Fruit fly (Drosophila melanogaster) whole organism, adult: Measurements from ENCODE around the gene CG9518.

Experiments used
- CG11617 ChIP-seq: fragments of 200-800 bp; sonication (Bioruptor generic); optimal IDR thresholded peaks from 2 replicates; lab custom pipeline; 2017; ENCODE audit warnings: mild to moderate bottlenecking, missing biosample characterization, missing genetic modification reagents, missing genetic modification characterization
- CG12768 ChIP-seq: fragments of 200-800 bp; sonication (Bioruptor generic); optimal IDR thresholded peaks from 2 replicates; lab custom pipeline; 2017; ENCODE audit warnings: missing biosample characterization, missing genetic modification characterization, mild to moderate bottlenecking, moderate library complexity, missing genetic modification reagents
- CG14711 ChIP-seq: fragments of 200-800 bp; sonication (Bioruptor generic); optimal IDR thresholded peaks from 2 replicates; lab custom pipeline; 2018; ENCODE audit warnings: missing biosample characterization, mild to moderate bottlenecking, missing genetic modification characterization, moderate library complexity
- CG1620 ChIP-seq: fragments of 200-800 bp; sonication (Bioruptor generic); optimal IDR thresholded peaks from 2 replicates; lab custom pipeline; 2016; ENCODE audit warnings: missing biosample characterization, missing genetic modification characterization
- CG33017 ChIP-seq: fragments of 200-800 bp; sonication (Bioruptor generic); optimal IDR thresholded peaks from 2 replicates; lab custom pipeline; 2018; ENCODE audit warnings: missing biosample characterization, mild to moderate bottlenecking, missing genetic modification characterization, moderate library complexity
- CG5204 ChIP-seq: fragments of 200-800 bp; sonication (Bioruptor generic); optimal IDR thresholded peaks from 2 replicates; lab custom pipeline; 2016; ENCODE audit warnings: missing biosample characterization, missing genetic modification characterization
- CG7045 ChIP-seq: fragments of 200-800 bp; sonication (Bioruptor generic); optimal IDR thresholded peaks from 2 replicates; lab custom pipeline; 2017; ENCODE audit warnings: missing biosample characterization, mild to moderate bottlenecking, missing genetic modification characterization
- CG7101 ChIP-seq: fragments of 200-800 bp; sonication (Bioruptor generic); optimal IDR thresholded peaks from 2 replicates; lab custom pipeline; 2018; ENCODE audit warnings: missing biosample characterization, mild to moderate bottlenecking, missing genetic modification characterization, moderate library complexity
- Clk ChIP-seq: fragments of 200-800 bp; sonication (Bioruptor generic); optimal IDR thresholded peaks from 2 replicates; lab custom pipeline; 2017; ENCODE audit warnings: missing biosample characterization, missing genetic modification characterization
- Crg-1 ChIP-seq: fragments of 200-800 bp; sonication (Bioruptor generic); optimal IDR thresholded peaks from 2 replicates; lab custom pipeline; 2016; ENCODE audit warnings: missing biosample characterization, missing genetic modification characterization
- Hr96 ChIP-seq: fragments of 200-800 bp; sonication (Bioruptor generic); optimal IDR thresholded peaks from 2 replicates; lab custom pipeline; 2016; ENCODE audit warnings: missing biosample characterization, missing genetic modification characterization
- Mnt ChIP-seq: fragments of 200-800 bp; sonication (Bioruptor generic); optimal IDR thresholded peaks from 2 replicates; lab custom pipeline; 2016; ENCODE audit warnings: missing biosample characterization, mild to moderate bottlenecking, missing genetic modification characterization
- bab1 ChIP-seq: fragments of 200-800 bp; sonication (Bioruptor generic); optimal IDR thresholded peaks from 3 replicates; lab custom pipeline; 2019; ENCODE audit warnings: missing biosample characterization, mild to moderate bottlenecking, missing genetic modification characterization, moderate library complexity
- cic ChIP-seq: fragments of 200-800 bp; sonication (Bioruptor generic); optimal IDR thresholded peaks from 2 replicates; lab custom pipeline; 2017; ENCODE audit warnings: missing biosample characterization, mild to moderate bottlenecking, missing genetic modification characterization, moderate library complexity
- cnc ChIP-seq, 2 experiments: fragments of >200 bp; optimal IDR thresholded peaks; 2 replicates each; lab custom pipeline; 2017
- kay ChIP-seq: fragments of 200-800 bp; sonication (Bioruptor generic); peaks from one replicate; lab custom pipeline; 2016; ENCODE audit warnings: missing biosample characterization, missing genetic modification characterization, borderline replicate concordance
- ovo ChIP-seq: fragments of 200-800 bp; sonication (Bioruptor generic); optimal IDR thresholded peaks from 2 replicates; lab custom pipeline; 2016; ENCODE audit warnings: missing biosample characterization, missing genetic modification characterization
- pad ChIP-seq: fragments of 200-800 bp; sonication (Bioruptor generic); optimal IDR thresholded peaks from 3 replicates; lab custom pipeline; 2017; ENCODE audit warnings: missing biosample characterization, missing genetic modification characterization, mild to moderate bottlenecking, moderate library complexity, missing genetic modification reagents
- tj ChIP-seq: fragments of 200-800 bp; sonication (Bioruptor generic); optimal IDR thresholded peaks from 3 replicates; lab custom pipeline; 2017; ENCODE audit warnings: missing biosample characterization, mild to moderate bottlenecking, missing genetic modification characterization, moderate library complexity
- toe ChIP-seq: fragments of 200-800 bp; sonication (Bioruptor generic); optimal IDR thresholded peaks from 2 replicates; lab custom pipeline; 2016; ENCODE audit warnings: missing biosample characterization, missing genetic modification characterization

The CG9518 gene

DNA sequence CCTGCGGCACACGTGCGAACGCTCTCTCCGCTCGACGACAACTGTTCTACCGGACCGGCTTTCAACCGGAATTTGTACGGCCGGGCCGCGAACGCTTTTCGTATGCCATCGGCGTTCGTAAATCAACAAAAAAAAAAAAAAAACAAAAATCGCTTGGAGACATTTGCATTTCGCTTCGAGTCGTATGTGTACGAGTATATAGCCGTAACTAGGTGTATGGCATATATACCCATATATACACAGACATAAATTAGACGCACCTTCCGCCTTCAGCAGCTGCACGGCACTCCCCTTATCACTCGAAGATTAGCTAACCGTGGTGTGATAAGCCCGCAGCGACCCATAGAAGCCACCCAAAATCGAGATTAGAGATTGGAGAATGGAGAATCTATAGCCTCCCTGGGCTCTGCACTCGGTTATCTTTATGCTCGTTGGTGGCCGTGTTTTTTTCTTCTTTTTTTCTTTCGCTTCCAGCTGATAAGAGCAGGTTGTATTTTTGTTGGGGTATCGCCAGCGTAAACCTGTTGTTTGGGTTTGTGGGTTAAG, 34.6 kb upstream of the CG9518 start, which contains the start of gene CG9512:
CG9512 (minus strand) TSS at position 51 of the 546 bp plus-strand sequence.
- TF ChIP-seq cnc (optimal IDR thresholded peaks at IDR 0.05; lab: Kevin White, UChicago): no peak
- no peak for TF ChIP-seq CG1620 (GFP tag; lab: Kevin White, UChicago)
- TF ChIP-seq ovo (GFP tag; lab: Kevin White, UChicago): peak; percentile 11
- TF ChIP-seq Mnt (GFP tag; lab: Kevin White, UChicago): peak; percentile 1
- no peak for TF ChIP-seq tj (GFP tag; lab: Kevin White, UChicago)
- TF ChIP-seq bab1 (GFP tag; lab: Kevin White, UChicago): no peak
- TF ChIP-seq CG14711 (tag; lab: Kevin White, UChicago): no peak
- no peak for TF ChIP-seq CG33017 (tag; lab: Kevin White, UChicago)
- no peak for TF ChIP-seq CG7045 (GFP tag; lab: Kevin White, UChicago)
- TF ChIP-seq Crg-1 (GFP tag; lab: Kevin White, UChicago): no peak
- no peak for TF ChIP-seq Clk (GFP tag; lab: Kevin White, UChicago)
- peak; percentile 1 for TF ChIP-seq kay (GFP tag; lab: Kevin White, UChicago)
- no peak for TF ChIP-seq CG5204 (GFP tag; lab: Kevin White, UChicago)
- no peak for TF ChIP-seq toe (GFP tag; lab: Kevin White, UChicago)
- no peak for TF ChIP-seq CG11617 (GFP tag; lab: Kevin White, UChicago)
- TF ChIP-seq Hr96: peak; percentile 25
- TF ChIP-seq cic (GFP tag; lab: Kevin White, UChicago): no peak
- TF ChIP-seq CG7101: no peak
- TF ChIP-seq CG12768 (GFP tag; lab: Kevin White, UChicago): no peak
- no peak for TF ChIP-seq pad (GFP tag; lab: Kevin White, UChicago)

dm6 chrX:14897592-14897991, 26.6 kb upstream of the CG9518 start:
- TF ChIP-seq tj (GFP tag; lab: Kevin White, UChicago): no peak
- TF ChIP-seq kay (GFP tag; lab: Kevin White, UChicago): no peak
- no peak for TF ChIP-seq Hr96
- TF ChIP-seq bab1 (GFP tag; lab: Kevin White, UChicago): no peak
- TF ChIP-seq Crg-1 (GFP tag; lab: Kevin White, UChicago): no peak
- no peak for TF ChIP-seq CG11617 (GFP tag; lab: Kevin White, UChicago)
- TF ChIP-seq CG12768 (GFP tag; lab: Kevin White, UChicago): no peak
- TF ChIP-seq Clk (GFP tag; lab: Kevin White, UChicago): no peak
- TF ChIP-seq pad (GFP tag; lab: Kevin White, UChicago): no peak
- TF ChIP-seq CG7101: no peak
- TF ChIP-seq toe (GFP tag; lab: Kevin White, UChicago): no peak
- TF ChIP-seq CG33017 (tag; lab: Kevin White, UChicago): no peak
- TF ChIP-seq CG7045 (GFP tag; lab: Kevin White, UChicago): no peak
- no peak for TF ChIP-seq Mnt (GFP tag; lab: Kevin White, UChicago)
- no peak for TF ChIP-seq CG5204 (GFP tag; lab: Kevin White, UChicago)
- TF ChIP-seq CG14711 (tag; lab: Kevin White, UChicago): no peak
- no peak for TF ChIP-seq cic (GFP tag; lab: Kevin White, UChicago)

DNA sequence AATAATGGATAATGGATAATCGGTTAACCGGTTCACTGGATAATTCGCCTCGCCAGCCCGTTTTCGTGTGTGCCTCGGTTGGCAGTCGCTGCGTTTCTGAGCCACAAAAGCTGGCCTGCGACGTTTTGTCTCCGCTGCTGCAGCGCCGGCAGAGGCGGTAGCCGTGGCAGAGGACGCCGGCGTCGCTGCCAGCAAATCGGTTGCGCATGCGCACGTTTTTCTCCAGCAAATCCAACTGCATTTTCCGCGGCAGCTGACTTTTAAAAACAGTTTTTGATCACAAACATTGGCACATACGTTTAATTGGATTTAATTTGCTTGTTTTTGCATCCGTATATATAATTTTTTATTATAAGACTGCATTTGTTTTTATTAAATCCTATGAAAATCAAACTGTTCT, 25.8 kb upstream of the CG9518 start, which contains the start of gene CG9514:
CG9514 (minus strand) TSS at position 101 of the 400 bp plus-strand sequence.
- TF ChIP-seq Mnt (GFP tag; lab: Kevin White, UChicago): no peak
- TF ChIP-seq bab1 (GFP tag; lab: Kevin White, UChicago): no peak
- TF ChIP-seq cic (GFP tag; lab: Kevin White, UChicago): no peak
- no peak for TF ChIP-seq CG1620 (GFP tag; lab: Kevin White, UChicago)
- TF ChIP-seq CG5204 (GFP tag; lab: Kevin White, UChicago): no peak
- TF ChIP-seq CG7101: no peak
- TF ChIP-seq CG7045 (GFP tag; lab: Kevin White, UChicago): no peak
- TF ChIP-seq tj (GFP tag; lab: Kevin White, UChicago): no peak
- TF ChIP-seq CG12768 (GFP tag; lab: Kevin White, UChicago): no peak
- no peak for TF ChIP-seq CG11617 (GFP tag; lab: Kevin White, UChicago)
- no peak for TF ChIP-seq pad (GFP tag; lab: Kevin White, UChicago)
- no peak for TF ChIP-seq toe (GFP tag; lab: Kevin White, UChicago)
- no peak for TF ChIP-seq CG33017 (tag; lab: Kevin White, UChicago)
- no peak for TF ChIP-seq kay (GFP tag; lab: Kevin White, UChicago)
- no peak for TF ChIP-seq cnc (optimal IDR thresholded peaks at IDR 0.05; lab: Kevin White, UChicago)

dm6 chrX:14896310-14896709, 25.3 kb upstream of the CG9518 start:
- TF ChIP-seq CG11617 (GFP tag; lab: Kevin White, UChicago) (no peak), CG1620 (GFP tag; lab: Kevin White, UChicago) (no peak), Clk (GFP tag; lab: Kevin White, UChicago) (no peak), CG7045 (GFP tag; lab: Kevin White, UChicago) (no peak), bab1 (GFP tag; lab: Kevin White, UChicago) (no peak), CG14711 (tag; lab: Kevin White, UChicago) (no peak), Mnt (GFP tag; lab: Kevin White, UChicago) (no peak), Hr96 (no peak), CG33017 (tag; lab: Kevin White, UChicago) (no peak), CG7101 (no peak), toe (GFP tag; lab: Kevin White, UChicago) (no peak), ovo (GFP tag; lab: Kevin White, UChicago) (no peak), cnc (optimal IDR thresholded peaks at IDR 0.05; lab: Kevin White, UChicago) (no peak)

DNA sequence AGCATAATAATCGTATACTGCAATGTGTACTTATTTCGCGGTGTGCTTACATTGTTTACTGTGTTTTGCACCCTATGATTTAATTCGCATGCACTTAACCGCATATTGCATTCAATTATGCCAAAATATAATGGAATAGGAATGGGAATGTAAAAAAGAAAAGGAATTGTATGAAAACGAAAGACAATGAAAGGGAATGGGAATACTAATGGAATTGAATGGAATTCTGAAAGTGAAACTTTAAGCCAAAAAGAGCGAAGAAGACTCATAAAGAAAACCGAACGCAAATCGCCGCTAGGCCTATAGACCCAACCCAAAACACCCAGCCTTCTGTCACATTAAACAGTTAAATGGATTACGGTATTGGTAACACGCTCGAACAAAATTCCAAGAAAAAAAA, 22.9 kb upstream of the CG9518 start:
- no peak for TF ChIP-seq ovo (GFP tag; lab: Kevin White, UChicago)
- TF ChIP-seq Mnt (GFP tag; lab: Kevin White, UChicago): no peak
- TF ChIP-seq Hr96: no peak
- TF ChIP-seq cic (GFP tag; lab: Kevin White, UChicago): no peak
- TF ChIP-seq bab1 (GFP tag; lab: Kevin White, UChicago): no peak
- no peak for TF ChIP-seq toe (GFP tag; lab: Kevin White, UChicago)
- TF ChIP-seq Crg-1 (GFP tag; lab: Kevin White, UChicago): no peak
- TF ChIP-seq CG33017 (tag; lab: Kevin White, UChicago): no peak
- TF ChIP-seq pad (GFP tag; lab: Kevin White, UChicago): no peak
- TF ChIP-seq CG11617 (GFP tag; lab: Kevin White, UChicago): no peak
- TF ChIP-seq CG7045 (GFP tag; lab: Kevin White, UChicago): no peak
- no peak for TF ChIP-seq Clk (GFP tag; lab: Kevin White, UChicago)
- TF ChIP-seq CG12768 (GFP tag; lab: Kevin White, UChicago): no peak
- TF ChIP-seq CG7101: no peak
- no peak for TF ChIP-seq kay (GFP tag; lab: Kevin White, UChicago)
- TF ChIP-seq tj (GFP tag; lab: Kevin White, UChicago): no peak
- no peak for TF ChIP-seq CG5204 (GFP tag; lab: Kevin White, UChicago)
